Worm (Caenorhabditis elegans) whole organism, young adult: ENCODE data around the gene hsp-16.41.

ENCODE experiments used
- B0019.2 ChIP-seq: fragments of 200-800 bp; sonication (Bioruptor generic); conservative IDR thresholded peaks from 2 replicates; pipeline ENCODE4 v1.3.6; 2022; ENCODE audit warnings: missing genetic modification reagents, missing genetic modification characterization, missing compliant biosample characterization
- B0261.1 ChIP-seq: sonication (generic microtip); optimal IDR thresholded peaks from 2 replicates; lab custom pipeline; 2016; ENCODE audit warnings: mild to moderate bottlenecking, missing genetic modification characterization, moderate library complexity, missing compliant biosample characterization
- B0336.3 ChIP-seq: fragments of 200-800 bp; sonication (Bioruptor generic); IDR thresholded peaks from 2 replicates; pipeline ENCODE4 v1.3.6; 2022; ENCODE audit warnings: missing genetic modification characterization, missing compliant biosample characterization
- F33H1.4 ChIP-seq: fragments of 200-800 bp; sonication (Bioruptor generic); IDR thresholded peaks from 2 replicates; pipeline ENCODE4 v1.3.6; 2022; ENCODE audit warnings: missing genetic modification reagents, missing genetic modification characterization, missing compliant biosample characterization
- K11D2.4 ChIP-seq: fragments of 200-800 bp; sonication (Bioruptor generic); IDR thresholded peaks from 2 replicates; pipeline ENCODE4 v1.3.6; 2022; ENCODE audit warnings: missing genetic modification reagents, missing genetic modification characterization, missing compliant biosample characterization
- Y53G8AR.9 ChIP-seq: fragments of 200-800 bp; sonication (Bioruptor generic); conservative IDR thresholded peaks from 2 replicates; pipeline ENCODE4 v1.3.6; 2022; ENCODE audit warnings: missing genetic modification reagents, missing genetic modification characterization, missing compliant biosample characterization
- ama-1 ChIP-seq, 3 experiments: fragments of 150-350 bp in 1 of 3; sonication (generic microtip) in 2 of 3; optimal IDR thresholded peaks; 2 replicates each; lab custom pipeline; 2014 to 2018; ENCODE audit warnings: missing biosample characterization in 2 of 3, missing genetic modification characterization in 2 of 3, missing genetic modification reagents in 2 of 3
- cebp-1 ChIP-seq, 2 experiments: fragments of 200-800 bp in 1 of 2; sonication (Bioruptor generic) in 1 of 2; sonication (generic microtip) in 1 of 2; IDR thresholded peaks in 1 of 2; optimal IDR thresholded peaks in 1 of 2; 2 replicates each; pipeline versions ENCODE4 v1.3.6 to Lab custom; 2017 to 2022; ENCODE audit warnings: missing compliant biosample characterization in 2 of 2, missing genetic modification characterization in 2 of 2, mild to moderate bottlenecking in 1 of 2, missing genetic modification reagents in 1 of 2, moderate library complexity in 1 of 2
- cebp-2 ChIP-seq: fragments of 200-800 bp; sonication (Bioruptor generic); IDR thresholded peaks from 2 replicates; pipeline ENCODE4 v1.3.6; 2022; ENCODE audit warnings: missing genetic modification characterization, missing compliant biosample characterization
- ceh-100 ChIP-seq: fragments of 200-800 bp; sonication (Bioruptor generic); IDR thresholded peaks from 2 replicates; pipeline ENCODE4 v1.3.6; 2022; ENCODE audit warnings: missing genetic modification reagents, missing genetic modification characterization, missing compliant biosample characterization
- ceh-58 ChIP-seq: fragments of 200-800 bp; sonication (Bioruptor generic); IDR thresholded peaks from 2 replicates; pipeline ENCODE4 v1.3.6; 2022; ENCODE audit warnings: missing genetic modification characterization, missing compliant biosample characterization
- chd-7 ChIP-seq: sonication (generic microtip); optimal IDR thresholded peaks from 2 replicates; lab custom pipeline; 2016; ENCODE audit warnings: mild to moderate bottlenecking, missing genetic modification characterization, moderate library complexity, missing compliant biosample characterization
- dox-1 ChIP-seq: fragments of 200-800 bp; sonication (Bioruptor generic); IDR thresholded peaks from 2 replicates; pipeline ENCODE4 v1.3.6; 2022; ENCODE audit warnings: missing genetic modification reagents, missing genetic modification characterization, missing compliant biosample characterization
- efl-1 ChIP-seq: fragments of 150-350 bp; optimal IDR thresholded peaks from 2 replicates; lab custom pipeline; 2014; ENCODE audit warnings: missing biosample characterization, missing genetic modification reagents, missing genetic modification characterization
- hlh-26 ChIP-seq: fragments of 200-800 bp; sonication (Bioruptor generic); conservative IDR thresholded peaks from 2 replicates; pipeline ENCODE4 v1.3.6; 2022; ENCODE audit warnings: missing genetic modification reagents, missing genetic modification characterization, missing compliant biosample characterization
- hmg-1.2 ChIP-seq: fragments of 200-800 bp; sonication (Bioruptor generic); IDR thresholded peaks from 2 replicates; pipeline ENCODE4 v1.3.6; 2022; ENCODE audit warnings: missing genetic modification reagents, missing genetic modification characterization, missing compliant biosample characterization
- hmg-20 ChIP-seq: fragments of 200-800 bp; sonication (Bioruptor generic); IDR thresholded peaks from 2 replicates; pipeline ENCODE4 v1.3.6; 2022; ENCODE audit warnings: missing genetic modification reagents, missing genetic modification characterization, missing compliant biosample characterization
- lin-54 ChIP-seq: fragments of 200-800 bp; sonication (Bioruptor generic); optimal IDR thresholded peaks from 2 replicates; lab custom pipeline; 2018; ENCODE audit warnings: mild to moderate bottlenecking, missing genetic modification characterization, missing compliant biosample characterization
- lir-1 ChIP-seq: fragments of 200-800 bp; sonication (Bioruptor generic); conservative IDR thresholded peaks from 2 replicates; pipeline ENCODE4 v1.3.6; 2022; ENCODE audit warnings: missing genetic modification reagents, missing genetic modification characterization, missing compliant biosample characterization
- lsl-1 ChIP-seq: fragments of 200-800 bp; sonication (Bioruptor generic); optimal IDR thresholded peaks from 2 replicates; lab custom pipeline; 2018; ENCODE audit warnings: mild to moderate bottlenecking, missing genetic modification characterization, moderate library complexity, missing compliant biosample characterization
- madf-10 ChIP-seq: sonication (generic microtip); optimal IDR thresholded peaks from 2 replicates; lab custom pipeline; 2016; ENCODE audit warnings: mild to moderate bottlenecking, missing genetic modification characterization, missing compliant biosample characterization
- madf-3 ChIP-seq: fragments of 200-800 bp; sonication (Bioruptor generic); IDR thresholded peaks from 2 replicates; pipeline ENCODE4 v1.3.6; 2022; ENCODE audit warnings: missing genetic modification reagents, missing genetic modification characterization, missing compliant biosample characterization
- mel-28 ChIP-seq: sonication (generic microtip); optimal IDR thresholded peaks from 2 replicates; lab custom pipeline; 2016; ENCODE audit warnings: borderline replicate concordance, mild to moderate bottlenecking, missing genetic modification characterization, missing compliant biosample characterization
- nfyb-1 ChIP-seq: fragments of 200-800 bp; sonication (Bioruptor generic); IDR thresholded peaks from 2 replicates; pipeline ENCODE4 v1.3.6; 2022; ENCODE audit warnings: missing genetic modification reagents, missing genetic modification characterization, missing compliant biosample characterization
- nhr-80 ChIP-seq: sonication (generic microtip); optimal IDR thresholded peaks from 2 replicates; lab custom pipeline; 2016; ENCODE audit warnings: missing genetic modification characterization, missing compliant biosample characterization
- pha-4 ChIP-seq: fragments of 150-350 bp; sonication (generic microtip); optimal IDR thresholded peaks from 2 replicates; lab custom pipeline; 2014; ENCODE audit warnings: missing biosample characterization, missing genetic modification reagents, missing genetic modification characterization
- rec-8 ChIP-seq, 2 experiments: sonication (generic microtip); optimal IDR thresholded peaks; 2 replicates each; lab custom pipeline; 2016; ENCODE audit warnings: mild to moderate bottlenecking in 2 of 2, missing genetic modification characterization in 2 of 2, missing genetic modification reagents in 2 of 2, missing genotype in 2 of 2, missing biosample characterization in 1 of 2, missing compliant biosample characterization in 1 of 2, moderate library complexity in 1 of 2
- sdz-38 ChIP-seq: sonication (generic microtip); optimal IDR thresholded peaks from 2 replicates; lab custom pipeline; 2016; ENCODE audit warnings: missing genotype, missing genetic modification characterization, missing compliant biosample characterization
- sea-2 ChIP-seq: fragments of 200-800 bp; sonication (Bioruptor generic); IDR thresholded peaks from 2 replicates; pipeline ENCODE4 v1.3.6; 2022; ENCODE audit warnings: missing genetic modification characterization, missing compliant biosample characterization
- sptf-2 ChIP-seq: fragments of 200-800 bp; sonication (Bioruptor generic); optimal IDR thresholded peaks from 2 replicates; lab custom pipeline; 2018; ENCODE audit warnings: mild to moderate bottlenecking, missing genetic modification characterization, missing compliant biosample characterization
- tbp1 ChIP-seq: fragments of 200-800 bp; sonication (Bioruptor generic); optimal IDR thresholded peaks from 2 replicates; lab custom pipeline; 2018; ENCODE audit warnings: mild to moderate bottlenecking, missing genetic modification characterization, missing compliant biosample characterization
- xnd-1 ChIP-seq: sonication (generic microtip); optimal IDR thresholded peaks from 2 replicates; lab custom pipeline; 2016; ENCODE audit warnings: missing genotype, missing genetic modification reagents, missing genetic modification characterization, missing compliant biosample characterization
- zfh-2 ChIP-seq: fragments of 200-800 bp; sonication (Bioruptor generic); conservative IDR thresholded peaks from 2 replicates; pipeline ENCODE4 v1.3.6; 2022; ENCODE audit warnings: missing genetic modification reagents, missing genetic modification characterization, missing compliant biosample characterization
- ztf-26 ChIP-seq: sonication (generic microtip); optimal IDR thresholded peaks from 2 replicates; lab custom pipeline; 2017; ENCODE audit warnings: missing genetic modification characterization, missing compliant biosample characterization
- ztf-28 ChIP-seq: fragments of 200-800 bp; sonication (Bioruptor generic); IDR thresholded peaks from 2 replicates; pipeline ENCODE4 v1.3.6; 2022; ENCODE audit warnings: missing genetic modification reagents, missing genetic modification characterization, missing compliant biosample characterization

Gene hsp-16.41

ce11 chrV:1804034-1804542 lies 890 bp upstream of the hsp-16.41 start (continued):
- TF ChIP-seq Y53G8AR.9 (GFP tag; lab: Robert Waterston, UW) (no peak), ama-1 (optimal IDR thresholded peaks at IDR 0.05; lab: Kevin White, UChicago) (peak; percentile 38), ama-1 (GFP tag; optimal IDR thresholded peaks at IDR 0.05; lab: Kevin White, UChicago) (no peak), B0019.2 (GFP tag; lab: Robert Waterston, UW) (no peak), hmg-1.2 (GFP tag; lab: Robert Waterston, UW) (no peak), cebp-2 (GFP tag; lab: Robert Waterston, UW) (no peak), efl-1 (GFP tag; lab: Kevin White, UChicago) (no peak), pha-4 (tag; lab: Kevin White, UChicago) (no peak), hmg-20 (no peak), lir-1 (GFP tag; lab: Robert Waterston, UW) (no peak), madf-3 (GFP tag; lab: Robert Waterston, UW) (no peak), F33H1.4 (GFP tag; lab: Robert Waterston, UW) (no peak), xnd-1 (tag; lab: Kevin White, UChicago) (no peak)

DNA sequence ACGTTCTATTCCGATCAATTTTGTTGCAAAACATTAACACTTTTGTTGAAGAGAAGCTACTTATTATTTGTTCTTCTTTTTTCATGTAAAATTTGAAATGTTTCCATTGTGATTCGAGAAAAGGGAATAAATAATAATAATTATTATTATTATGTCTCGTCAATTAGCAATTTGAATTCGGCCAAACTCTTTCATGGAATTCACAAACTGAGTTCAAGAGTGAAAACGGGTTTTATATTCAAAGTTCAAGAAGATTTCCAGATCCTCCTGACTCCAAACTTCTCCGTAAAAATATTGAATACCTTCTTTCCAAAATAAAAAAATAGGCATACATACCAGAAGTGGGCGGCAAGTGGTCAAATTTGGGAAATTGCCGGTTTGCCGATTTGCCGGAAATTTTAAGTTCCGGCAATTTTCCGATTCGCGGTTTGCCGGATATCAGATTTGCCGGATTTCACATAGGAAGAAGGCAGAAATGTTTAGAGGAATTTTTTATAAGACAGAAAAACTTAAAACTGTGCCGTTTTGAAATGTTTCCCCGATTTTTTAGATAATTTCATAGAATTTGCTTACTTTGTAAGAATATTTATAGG lies 842 bp downstream of the hsp-16.41 start:
- TF ChIP-seq ztf-26 (tag; lab: Kevin White, UChicago) (peak; percentile 14), tbp1 (GFP tag; lab: Kevin White, UChicago) (no peak), ceh-100 (GFP tag; lab: Robert Waterston, UW) (no peak), ztf-28 (GFP tag; lab: Robert Waterston, UW) (no peak), lin-54 (no peak), zfh-2 (GFP tag; lab: Robert Waterston, UW) (0 out of 2 replicates have a peak, but pooled peaks have one; percentile 35), cebp-2 (GFP tag; lab: Robert Waterston, UW) (no peak), dox-1 (peak; percentile 32; the same call in 1 of the 2 replicates), K11D2.4 (GFP tag; lab: Robert Waterston, UW) (no peak), nhr-80 (tag; lab: Kevin White, UChicago) (no peak), mel-28 (tag; lab: Kevin White, UChicago) (no peak), cebp-1 (GFP tag; IDR thresholded peaks at IDR 0.05; lab: Robert Waterston, UW) (no peak), cebp-1 (tag; optimal IDR thresholded peaks at IDR 0.05; lab: Kevin White, UChicago) (no peak), sea-2 (GFP tag; lab: Robert Waterston, UW) (no peak), sptf-2 (peak; percentile 15), ama-1 (optimal IDR thresholded peaks at IDR 0.05; lab: Kevin White, UChicago) (peak; percentile 29), ama-1 (GFP tag; optimal IDR thresholded peaks at IDR 0.05; lab: Kevin White, UChicago) (no peak)

DNA sequence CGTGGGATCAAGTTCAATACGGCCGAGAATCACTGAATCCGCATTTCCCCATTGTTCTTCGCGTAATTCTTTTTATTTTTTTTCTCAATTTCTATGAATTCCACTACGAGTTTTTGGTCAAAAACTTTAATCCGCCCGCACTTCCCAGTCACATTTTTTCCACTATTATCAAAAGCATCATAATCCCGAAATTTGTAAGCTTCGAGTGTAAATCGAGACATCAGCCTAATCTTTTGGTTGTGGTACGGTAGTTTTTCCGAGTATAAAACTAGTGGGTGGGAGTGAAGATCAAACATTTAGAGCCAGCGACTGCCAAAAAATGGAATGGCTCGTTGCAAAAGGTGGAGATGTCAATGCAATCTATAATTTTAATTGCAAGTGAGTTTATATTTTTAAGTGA lies 2.2 kb downstream of the hsp-16.41 start, which contains the start of gene srt-42:
srt-42 (plus strand) TSS at position 301 of the 400 bp plus-strand sequence.
- TF ChIP-seq hlh-26 (GFP tag; lab: Robert Waterston, UW) (no peak), sdz-38 (no peak), rec-8 (tag; optimal IDR thresholded peaks at IDR 0.05; lab: Kevin White, UChicago) (no peak), ceh-58 (no peak), ztf-28 (GFP tag; lab: Robert Waterston, UW) (no peak), zfh-2 (GFP tag; lab: Robert Waterston, UW) (no peak), madf-10 (tag; lab: Kevin White, UChicago) (no peak), nhr-80 (tag; lab: Kevin White, UChicago) (no peak), lsl-1 (no peak), B0336.3 (GFP tag; lab: Robert Waterston, UW) (no peak), chd-7 (tag; lab: Kevin White, UChicago) (no peak), B0261.1 (tag; lab: Kevin White, UChicago) (no peak), nfyb-1 (GFP tag; lab: Robert Waterston, UW) (no peak)
